Worm (Caenorhabditis elegans) whole organism, mixed stage, embryonic: ENCODE measurements around the gene kin-30.

Source experiments
- ces-1 ChIP-seq: fragments of 150-350 bp; optimal IDR thresholded peaks from 2 replicates; lab custom pipeline; 2014; ENCODE audit warnings: missing biosample characterization, missing genetic modification reagents, missing genetic modification characterization
- elt-3 ChIP-seq: fragments of 150-350 bp; optimal IDR thresholded peaks from 2 replicates; lab custom pipeline; 2014; ENCODE audit warnings: missing biosample characterization, missing genetic modification characterization
- ham-2 ChIP-seq: fragments of 200-800 bp; sonication (Bioruptor generic); optimal IDR thresholded peaks from 2 replicates; lab custom pipeline; 2018; ENCODE audit warnings: mild to moderate bottlenecking, missing genetic modification characterization, missing compliant biosample characterization
- lin-13 ChIP-seq: fragments of 150-350 bp; optimal IDR thresholded peaks from 2 replicates; lab custom pipeline; 2014; ENCODE audit warnings: missing biosample characterization, missing genetic modification characterization
- lsy-2 ChIP-seq: fragments of 150-350 bp; optimal IDR thresholded peaks from 2 replicates; lab custom pipeline; 2014; ENCODE audit warnings: missing biosample characterization, missing genetic modification characterization
- nhr-237 ChIP-seq: fragments of 150-350 bp; optimal IDR thresholded peaks from 2 replicates; lab custom pipeline; 2014; ENCODE audit warnings: missing biosample characterization, missing genetic modification characterization
- nhr-76 ChIP-seq: sonication (generic microtip); optimal IDR thresholded peaks from 2 replicates; lab custom pipeline; 2017; ENCODE audit warnings: missing biosample characterization, missing genetic modification characterization
- snpc-4 ChIP-seq: fragments of 150-350 bp; optimal IDR thresholded peaks from 2 replicates; lab custom pipeline; 2014; ENCODE audit warnings: missing biosample characterization, missing genetic modification characterization
- unc-120 ChIP-seq: sonication (generic microtip); optimal IDR thresholded peaks from 2 replicates; lab custom pipeline; 2017; ENCODE audit warnings: missing genetic modification characterization, missing compliant biosample characterization; ENCODE audit not compliant: poor library complexity, severe bottlenecking
- unc-62 ChIP-seq: fragments of 150-350 bp; optimal IDR thresholded peaks from 2 replicates; lab custom pipeline; 2014; ENCODE audit warnings: missing biosample characterization, missing genetic modification reagents, missing genetic modification characterization

DNA sequence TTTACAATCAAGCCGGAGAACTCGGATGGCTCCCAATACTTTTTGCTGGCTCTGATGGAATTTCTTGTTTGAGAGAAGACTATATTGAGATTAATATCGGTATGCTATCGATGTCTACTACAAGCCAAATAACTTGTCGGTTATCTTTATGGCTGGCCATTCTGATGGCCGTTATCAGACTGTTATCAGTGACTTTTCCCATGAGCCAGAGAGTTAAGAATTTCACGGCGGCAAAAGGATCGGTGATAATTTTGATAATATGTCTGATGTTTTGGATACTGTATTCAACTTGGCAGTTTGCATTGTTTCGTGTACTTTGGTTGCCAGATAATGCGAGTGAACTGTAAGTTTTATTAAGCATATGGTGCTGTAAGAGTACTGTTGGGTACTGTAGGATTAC is 18.4 kb upstream of the kin-30 start:
- TF ChIP-seq unc-62 (no peak), lin-13 (tag; lab: Kevin White, UChicago) (no peak), nhr-76 (no peak), elt-3 (tag; lab: Kevin White, UChicago) (no peak), ham-2 (GFP tag; lab: Kevin White, UChicago) (no peak), snpc-4 (no peak), lsy-2 (no peak), nhr-237 (tag; lab: Kevin White, UChicago) (no peak), ces-1 (GFP tag; lab: Kevin White, UChicago) (no peak), unc-120 (tag; lab: Kevin White, UChicago) (no peak)
